Worm (Caenorhabditis elegans) whole organism, L4 larva: Measurements from ENCODE around the gene T01D3.1.

Source experiments
- F26F4.8 ChIP-seq: fragments of 200-800 bp; sonication (Bioruptor generic); conservative IDR thresholded peaks from 2 replicates; pipeline ENCODE4 v1.3.6; 2022; ENCODE audit warnings: missing genetic modification characterization, missing compliant biosample characterization
- R02D3.7 ChIP-seq: fragments of 150-350 bp; sonication (generic microtip); optimal IDR thresholded peaks from 3 replicates; lab custom pipeline; 2014; ENCODE audit warnings: missing biosample characterization, missing genetic modification characterization
- ZK546.5 ChIP-seq, 2 experiments: sonication (generic microtip); optimal IDR thresholded peaks; 2 replicates each; lab custom pipeline; 2017; ENCODE audit warnings: missing biosample characterization in 2 of 2, missing genetic modification characterization in 2 of 2
- aha-1 ChIP-seq: fragments of 150-350 bp; peaks from one replicate; lab custom pipeline; 2014; ENCODE audit warnings: missing biosample characterization, missing genetic modification characterization
- aly-2 ChIP-seq: sonication (generic microtip); optimal IDR thresholded peaks from 2 replicates; lab custom pipeline; 2018; ENCODE audit warnings: missing biosample characterization, missing genetic modification characterization
- ceh-20 ChIP-seq: fragments of 200-800 bp; sonication (Bioruptor generic); IDR thresholded peaks from 2 replicates; pipeline ENCODE4 v1.3.6; 2022; ENCODE audit warnings: missing genetic modification reagents, missing genetic modification characterization, missing compliant biosample characterization
- ceh-44 ChIP-seq: fragments of 200-800 bp; sonication (Bioruptor generic); IDR thresholded peaks from 2 replicates; pipeline ENCODE4 v1.3.6; 2022; ENCODE audit warnings: missing genetic modification reagents, missing genetic modification characterization, missing compliant biosample characterization
- ctbp-1 ChIP-seq: fragments of 200-800 bp; sonication (Bioruptor generic); IDR thresholded peaks from 2 replicates; pipeline ENCODE4 v1.3.6; 2022; ENCODE audit warnings: missing genetic modification reagents, missing genetic modification characterization, missing compliant biosample characterization
- daf-16 ChIP-seq, 3 experiments: sonication (generic microtip); optimal IDR thresholded peaks; 2 replicates each; lab custom pipeline; 2016 to 2017; ENCODE audit warnings: missing genetic modification characterization in 3 of 3, missing genetic modification reagents in 3 of 3, mild to moderate bottlenecking in 2 of 3, missing compliant biosample characterization in 2 of 3, missing biosample characterization in 1 of 3, moderate library complexity in 1 of 3
- daf-8 ChIP-seq: fragments of 200-800 bp; sonication (Bioruptor generic); IDR thresholded peaks from 2 replicates; pipeline ENCODE4 v1.3.6; 2022; ENCODE audit warnings: missing genetic modification characterization, missing compliant biosample characterization
- dmd-6 ChIP-seq: fragments of 200-800 bp; sonication (Bioruptor generic); IDR thresholded peaks from 2 replicates; pipeline ENCODE4 v1.3.6; 2022; ENCODE audit warnings: missing genetic modification reagents, missing genetic modification characterization, missing compliant biosample characterization
- dve-1 ChIP-seq: sonication (generic microtip); optimal IDR thresholded peaks from 2 replicates; lab custom pipeline; 2017; ENCODE audit warnings: antibody characterized with exemption, mild to moderate bottlenecking, missing genetic modification characterization, missing compliant biosample characterization; ENCODE audit not compliant: insufficient read depth
- egl-27 ChIP-seq: sonication (generic microtip); optimal IDR thresholded peaks from 3 replicates; lab custom pipeline; 2017; ENCODE audit warnings: missing biosample characterization, missing genetic modification reagents, missing genetic modification characterization
- egl-43 ChIP-seq: fragments of 200-800 bp; sonication (Bioruptor generic); IDR thresholded peaks from 2 replicates; pipeline ENCODE4 v1.3.6; 2022; ENCODE audit warnings: missing genetic modification reagents, missing genetic modification characterization, missing compliant biosample characterization
- fkh-10 ChIP-seq: fragments of 150-350 bp; optimal IDR thresholded peaks from 2 replicates; lab custom pipeline; 2014; ENCODE audit warnings: missing biosample characterization, missing genetic modification reagents, missing genetic modification characterization
- gei-8 ChIP-seq: fragments of 200-800 bp; sonication (Bioruptor generic); optimal IDR thresholded peaks from 2 replicates; lab custom pipeline; 2018; ENCODE audit warnings: mild to moderate bottlenecking, missing genetic modification characterization, missing compliant biosample characterization
- hif-1 ChIP-seq, 2 experiments: sonication (generic microtip); optimal IDR thresholded peaks; 2 replicates each; lab custom pipeline; 2016 to 2017; ENCODE audit warnings: missing compliant biosample characterization in 2 of 2, missing genetic modification characterization in 2 of 2, missing genetic modification reagents in 2 of 2, missing genotype in 2 of 2, mild to moderate bottlenecking in 1 of 2
- hlh-11 ChIP-seq: fragments of 200-800 bp; sonication (Bioruptor generic); optimal IDR thresholded peaks from 2 replicates; lab custom pipeline; 2018; ENCODE audit warnings: mild to moderate bottlenecking, missing genetic modification characterization, missing compliant biosample characterization
- jun-1 ChIP-seq: fragments of 150-350 bp; optimal IDR thresholded peaks from 2 replicates; lab custom pipeline; 2014; ENCODE audit warnings: missing biosample characterization, missing genetic modification reagents, missing genetic modification characterization
- lin-13 ChIP-seq: fragments of 150-350 bp; optimal IDR thresholded peaks from 2 replicates; lab custom pipeline; 2014; ENCODE audit warnings: missing biosample characterization, missing genetic modification reagents, missing genetic modification characterization
- lin-29 ChIP-seq: fragments of 200-800 bp; sonication (Bioruptor generic); IDR thresholded peaks from 2 replicates; pipeline ENCODE4 v1.3.6; 2022; ENCODE audit warnings: missing genetic modification reagents, missing genetic modification characterization, missing compliant biosample characterization
- lsy-2 ChIP-seq, 2 experiments: fragments of 150-350 bp in 1 of 2; sonication (generic microtip) in 1 of 2; optimal IDR thresholded peaks; 2 replicates each; lab custom pipeline; 2014 to 2017; ENCODE audit warnings: missing biosample characterization in 2 of 2, missing genetic modification characterization in 2 of 2
- madf-9 ChIP-seq: fragments of 200-800 bp; sonication (Bioruptor generic); conservative IDR thresholded peaks from 2 replicates; pipeline ENCODE4 v1.3.6; 2022; ENCODE audit warnings: missing genetic modification reagents, missing genetic modification characterization, missing compliant biosample characterization
- mdl-1 ChIP-seq, 2 experiments: fragments of 150-350 bp in 1 of 2; sonication (generic microtip) in 1 of 2; optimal IDR thresholded peaks; 2 replicates each; lab custom pipeline; 2014 to 2017; ENCODE audit warnings: missing biosample characterization in 2 of 2, missing genetic modification characterization in 2 of 2
- mxl-3 ChIP-seq: fragments of 200-800 bp; sonication (Bioruptor generic); optimal IDR thresholded peaks from 2 replicates; lab custom pipeline; 2018; ENCODE audit warnings: mild to moderate bottlenecking, missing genetic modification characterization, missing compliant biosample characterization
- nhr-102 ChIP-seq: sonication (generic microtip); optimal IDR thresholded peaks from 2 replicates; lab custom pipeline; 2016; ENCODE audit warnings: mild to moderate bottlenecking, missing genetic modification characterization, moderate library complexity, missing compliant biosample characterization
- nhr-237 ChIP-seq: sonication (generic microtip); optimal IDR thresholded peaks from 2 replicates; lab custom pipeline; 2017; ENCODE audit warnings: missing biosample characterization, missing genetic modification characterization
- nhr-28 ChIP-seq: fragments of 150-350 bp; optimal IDR thresholded peaks from 2 replicates; lab custom pipeline; 2014; ENCODE audit warnings: missing biosample characterization, missing genetic modification characterization
- nhr-41 ChIP-seq: fragments of 200-800 bp; sonication (Bioruptor generic); IDR thresholded peaks from 2 replicates; pipeline ENCODE4 v1.3.6; 2022; ENCODE audit warnings: missing genetic modification reagents, missing genetic modification characterization, missing compliant biosample characterization
- nhr-42 ChIP-seq: fragments of 200-800 bp; sonication (Bioruptor generic); IDR thresholded peaks from 2 replicates; pipeline ENCODE4 v1.3.6; 2022; ENCODE audit warnings: missing genetic modification characterization, missing compliant biosample characterization
- nhr-6 ChIP-seq: fragments of 150-350 bp; optimal IDR thresholded peaks from 2 replicates; lab custom pipeline; 2014; ENCODE audit warnings: missing biosample characterization, missing genetic modification characterization
- pqm-1 ChIP-seq: sonication (generic microtip); optimal IDR thresholded peaks from 2 replicates; lab custom pipeline; 2017; ENCODE audit warnings: missing biosample characterization, missing genetic modification characterization
- rbr-2 ChIP-seq: sonication (generic microtip); optimal IDR thresholded peaks from 2 replicates; lab custom pipeline; 2016; ENCODE audit warnings: missing genotype, missing genetic modification characterization, missing compliant biosample characterization
- saeg-2 ChIP-seq: fragments of 200-800 bp; sonication (Bioruptor generic); IDR thresholded peaks from 2 replicates; pipeline ENCODE4 v1.3.6; 2022; ENCODE audit warnings: missing genetic modification reagents, missing genetic modification characterization, missing compliant biosample characterization
- snpc-4 ChIP-seq: fragments of 150-350 bp; optimal IDR thresholded peaks from 2 replicates; lab custom pipeline; 2014; ENCODE audit warnings: missing biosample characterization, missing genetic modification characterization
- spr-1 ChIP-seq: sonication (generic microtip); optimal IDR thresholded peaks from 2 replicates; lab custom pipeline; 2016; ENCODE audit warnings: mild to moderate bottlenecking, missing genetic modification characterization, missing compliant biosample characterization
- tag-97 ChIP-seq: fragments of 200-800 bp; sonication (Bioruptor generic); IDR thresholded peaks from 2 replicates; pipeline ENCODE4 v1.3.6; 2022; ENCODE audit warnings: missing genetic modification characterization, missing compliant biosample characterization
- tra-1 ChIP-seq: fragments of 200-800 bp; sonication (Bioruptor generic); IDR thresholded peaks from 2 replicates; pipeline ENCODE4 v1.3.6; 2022; ENCODE audit warnings: missing genetic modification reagents, missing genetic modification characterization, missing compliant biosample characterization
- unc-62 ChIP-seq, 3 experiments: fragments of 150-350 bp in 1 of 3; sonication (generic microtip); optimal IDR thresholded peaks in 2 of 3; peaks in 1 of 3; 1 replicate in 1 of 3; 2 replicates in 2 of 3; lab custom pipeline; 2014 to 2017; ENCODE audit warnings: missing biosample characterization in 3 of 3, missing genetic modification characterization in 3 of 3, missing genetic modification reagents in 3 of 3, missing genotype in 1 of 3
- vab-7 ChIP-seq: fragments of 200-800 bp; sonication (Bioruptor generic); IDR thresholded peaks from 2 replicates; pipeline ENCODE4 v1.3.6; 2022; ENCODE audit warnings: missing genetic modification reagents, missing genetic modification characterization, missing compliant biosample characterization
- zip-11 ChIP-seq: fragments of 200-800 bp; sonication (Bioruptor generic); IDR thresholded peaks from 2 replicates; pipeline ENCODE4 v1.3.6; 2022; ENCODE audit warnings: missing genetic modification characterization, missing compliant biosample characterization
- ztf-11 ChIP-seq: fragments of 150-350 bp; optimal IDR thresholded peaks from 2 replicates; lab custom pipeline; 2014; ENCODE audit warnings: missing biosample characterization, missing genetic modification characterization

The T01D3.1 gene

DNA sequence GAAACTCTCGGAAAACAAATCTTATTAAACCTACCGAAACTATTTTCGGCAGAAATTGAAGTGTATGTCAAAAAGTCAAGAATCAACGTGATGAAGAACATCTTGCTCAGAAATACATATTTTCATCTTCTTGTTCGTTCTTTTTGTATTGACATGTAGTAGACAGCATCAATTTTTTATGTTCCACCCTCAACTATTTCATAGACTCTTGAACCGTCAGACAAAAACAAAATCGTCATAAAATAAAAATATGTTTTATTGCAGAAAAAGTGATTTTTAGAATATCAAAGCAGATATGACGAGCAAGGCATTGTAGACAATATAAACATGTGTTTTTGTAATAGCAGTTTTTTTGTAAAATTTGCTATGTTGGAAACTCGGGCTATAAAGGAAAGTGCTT, 35.1 kb downstream of the T01D3.1 start, which contains the start of gene F35E12.2:
Gene F35E12.2, minus strand, starts transcription at position 101 of the 400 bp plus-strand sequence.
- no peak for TF ChIP-seq fkh-10 (GFP tag; lab: Kevin White, UChicago)

DNA sequence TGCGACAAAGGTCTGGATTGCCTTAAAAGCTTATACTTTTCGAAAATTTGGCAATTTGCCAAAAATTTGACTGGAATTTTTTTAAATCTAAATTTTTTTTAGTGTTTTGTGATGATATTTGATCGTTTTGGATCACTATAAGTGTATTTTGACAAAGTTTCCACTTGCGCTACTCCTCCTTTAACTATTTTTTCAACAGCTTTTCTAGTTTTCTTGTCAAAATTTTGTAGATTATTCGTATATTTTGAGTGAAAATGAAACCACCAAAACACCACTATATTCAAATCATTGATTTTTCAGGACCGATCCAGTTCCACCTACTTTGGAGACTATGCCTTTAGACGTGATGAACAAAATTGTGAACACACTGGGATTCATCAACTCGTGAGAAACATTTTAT, 35.9 kb downstream of the T01D3.1 start, which contains the start of gene fbxa-181:
Gene fbxa-181, plus strand, starts transcription at position 301 of the 400 bp plus-strand sequence.
- no peak for TF ChIP-seq spr-1 (tag; lab: Kevin White, UChicago)
- no peak for TF ChIP-seq ceh-44 (GFP tag; lab: Robert Waterston, UW)
- no peak for TF ChIP-seq F26F4.8
- TF ChIP-seq hif-1 (tag; optimal IDR thresholded peaks at IDR 0.05; lab: Kevin White, UChicago) = no peak
- no peak for TF ChIP-seq lsy-2 (tag; optimal IDR thresholded peaks at IDR 0.05; lab: Kevin White, UChicago)
- no peak for TF ChIP-seq ceh-20
- no peak for TF ChIP-seq mdl-1 (tag; optimal IDR thresholded peaks at IDR 0.05; lab: Kevin White, UChicago)
- no peak for TF ChIP-seq lin-13 (GFP tag; lab: Kevin White, UChicago)
- no peak for TF ChIP-seq tra-1
- no peak for TF ChIP-seq aly-2 (tag; lab: Kevin White, UChicago)
- no peak for TF ChIP-seq fkh-10 (GFP tag; lab: Kevin White, UChicago)

DNA sequence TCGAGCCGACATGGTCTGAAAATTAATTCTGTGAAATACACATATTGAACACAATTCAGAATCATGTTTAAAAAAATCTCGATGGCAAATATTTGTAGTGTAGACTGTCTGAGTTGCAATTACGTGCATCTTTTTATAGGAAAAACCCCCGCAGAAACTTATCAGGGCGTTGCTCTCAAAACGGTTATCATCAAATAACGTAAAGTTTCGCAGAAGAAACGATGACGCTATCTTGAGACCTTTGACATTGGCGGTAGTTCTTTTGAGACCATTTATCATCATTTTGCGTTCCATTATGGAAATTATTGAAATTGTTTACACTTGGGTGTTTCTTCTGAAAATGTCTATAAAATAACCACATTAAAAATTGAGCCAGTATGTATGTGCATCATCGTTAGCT, 41.1 kb downstream of the T01D3.1 start, which contains the start of gene dct-17:
Gene dct-17, minus strand, starts transcription at position 23 of the 400 bp plus-strand sequence.
- no peak for TF ChIP-seq nhr-237
- no peak for TF ChIP-seq snpc-4 (tag; lab: Kevin White, UChicago)
- TF ChIP-seq F26F4.8 = no peak
- peak; percentile 14 for TF ChIP-seq aha-1
- TF ChIP-seq nhr-6 (tag; lab: Kevin White, UChicago) = no peak
- TF ChIP-seq ztf-11 = no peak
- TF ChIP-seq hlh-11 (tag; lab: Kevin White, UChicago) = no peak
- TF ChIP-seq nhr-28 (tag; lab: Kevin White, UChicago) = peak; percentile 31
- peak; percentile 48 for TF ChIP-seq pqm-1 (tag; lab: Kevin White, UChicago)
- TF ChIP-seq nhr-102 = no peak
- TF ChIP-seq dmd-6 (GFP tag; lab: Robert Waterston, UW) = peak; percentile 70
- TF ChIP-seq daf-16 (GFP tag; optimal IDR thresholded peaks at IDR 0.05; lab: Kevin White, UChicago) = no peak
- TF ChIP-seq daf-16 (tag; optimal IDR thresholded peaks at IDR 0.05; lab: Kevin White, UChicago) = peak; percentile 6
- TF ChIP-seq egl-27 (tag; lab: Kevin White, UChicago) = no peak
- TF ChIP-seq dve-1 = no peak

DNA sequence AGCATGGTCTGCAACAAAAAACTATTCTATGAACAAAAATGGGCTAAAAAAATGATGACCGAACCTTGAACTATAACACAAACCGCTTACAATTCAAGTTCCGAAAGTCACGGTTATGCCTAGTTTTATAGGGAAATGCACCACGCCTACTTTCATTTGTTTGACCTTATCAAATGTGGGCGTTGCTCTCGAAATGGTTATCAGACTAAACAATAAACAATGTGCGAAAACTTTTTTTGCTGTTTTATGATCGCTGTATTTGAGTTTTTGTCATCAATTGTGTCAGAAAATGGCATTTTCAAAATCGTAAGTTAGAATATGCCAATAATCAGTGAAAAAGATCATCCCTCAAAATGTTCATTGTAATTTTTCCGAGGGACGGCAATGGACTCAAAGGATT, 46.5 kb downstream of the T01D3.1 start, which contains the start of gene F35E12.6:
Gene F35E12.6, minus strand, starts transcription at position 101 of the 400 bp plus-strand sequence.
- TF ChIP-seq daf-8 (no peak), unc-62 (GFP tag; optimal IDR thresholded peaks at IDR 0.05 in 1 of 2; lab: Kevin White, UChicago) (peak in 1 of 2 experiments; percentile 66), unc-62 (tag; optimal IDR thresholded peaks at IDR 0.05; lab: Kevin White, UChicago) (no peak), daf-16 (GFP tag; optimal IDR thresholded peaks at IDR 0.05; lab: Kevin White, UChicago) (no peak), daf-16 (tag; optimal IDR thresholded peaks at IDR 0.05; lab: Kevin White, UChicago) (peak; percentile 36), zip-11 (no peak), gei-8 (no peak), rbr-2 (tag; lab: Kevin White, UChicago) (no peak), pqm-1 (tag; lab: Kevin White, UChicago) (peak; percentile 15), tra-1 (no peak), nhr-28 (tag; lab: Kevin White, UChicago) (no peak), ctbp-1 (GFP tag; lab: Robert Waterston, UW) (no peak), R02D3.7 (tag; lab: Kevin White, UChicago) (no peak), jun-1 (tag; lab: Kevin White, UChicago) (no peak), egl-43 (GFP tag; lab: Robert Waterston, UW) (no peak), snpc-4 (tag; lab: Kevin White, UChicago) (no peak), vab-7 (GFP tag; lab: Robert Waterston, UW) (no peak), tag-97 (GFP tag; lab: Robert Waterston, UW) (no peak), saeg-2 (GFP tag; lab: Robert Waterston, UW) (no peak), nhr-42 (GFP tag; lab: Robert Waterston, UW) (no peak), madf-9 (GFP tag; lab: Robert Waterston, UW) (no peak), lin-29 (GFP tag; lab: Robert Waterston, UW) (no peak), mdl-1 (tag; optimal IDR thresholded peaks at IDR 0.05; lab: Kevin White, UChicago) (no peak), dve-1 (peak; percentile 2), ZK546.5 (tag; optimal IDR thresholded peaks at IDR 0.05; lab: Kevin White, UChicago) (no peak), nhr-41 (GFP tag; lab: Robert Waterston, UW) (no peak), lsy-2 (tag; optimal IDR thresholded peaks at IDR 0.05; lab: Kevin White, UChicago) (no peak), mxl-3 (GFP tag; lab: Kevin White, UChicago) (no peak)
